Fruit fly (Drosophila melanogaster): ENCODE results near the gene Srlp.
A peak's percentile ranks its signal among the peaks of the same experiment; 100 is the strongest.

The Srlp gene

dm6 chr3R:12431030-12431489, 2.8 kb upstream of the Srlp start, which contains the start of gene Prosalpha2 (continued):
- no peak for TF ChIP-seq emc (GFP tag; optimal IDR thresholded peaks at IDR 0.05)
- TF ChIP-seq CkIIα-i1 (GFP tag; IDR thresholded peaks at IDR 0.05), result no peak
- TF ChIP-seq Ravus (GFP tag; IDR thresholded peaks at IDR 0.05), result no peak
- peak; percentile 57 for TF ChIP-seq CG4617 (GFP tag; optimal IDR thresholded peaks at IDR 0.05; ENCODE audit: borderline replicate concordance)
- no peak for TF ChIP-seq CG6813 (GFP tag; optimal IDR thresholded peaks at IDR 0.05)
- no peak for TF ChIP-seq Hmr (GFP tag; optimal IDR thresholded peaks at IDR 0.05)
- no peak for TF ChIP-seq Rx (GFP tag; IDR thresholded peaks at IDR 0.05)
- peak; percentile 20 for TF ChIP-seq Myb (GFP tag; optimal IDR thresholded peaks at IDR 0.05)
- TF ChIP-seq Hsf (GFP tag; optimal IDR thresholded peaks at IDR 0.05), result peak; percentile 12
- TF ChIP-seq pita (GFP tag; optimal IDR thresholded peaks at IDR 0.05), result no peak
- no peak for TF ChIP-seq CG16779 (GFP tag; IDR thresholded peaks at IDR 0.05)
- no peak for TF ChIP-seq ash1 (GFP tag; optimal IDR thresholded peaks at IDR 0.05)
- TF ChIP-seq tin (GFP tag; optimal IDR thresholded peaks at IDR 0.05), result no peak
- TF ChIP-seq tup (GFP tag; optimal IDR thresholded peaks at IDR 0.05), result no peak
- no peak for TF ChIP-seq disco-r (GFP tag; optimal IDR thresholded peaks at IDR 0.05)
- no peak for TF ChIP-seq CG6791 (GFP tag; IDR thresholded peaks at IDR 0.05; ENCODE audit: partially characterized antibody)
- TF ChIP-seq hb (GFP tag; IDR thresholded peaks at IDR 0.05; ENCODE audit: partially characterized antibody), result no peak
- no peak for TF ChIP-seq B-H2 (GFP tag; optimal IDR thresholded peaks at IDR 0.05)
- TF ChIP-seq abd-A (tag; optimal IDR thresholded peaks at IDR 0.05), result no peak
- TF ChIP-seq CG15479 (GFP tag; optimal IDR thresholded peaks at IDR 0.05), result no peak
- no peak for TF ChIP-seq C15 (GFP tag; IDR thresholded peaks at IDR 0.05)
- no peak for TF ChIP-seq CG18599 (GFP tag; optimal IDR thresholded peaks at IDR 0.05)
- no peak for TF ChIP-seq CG10366 (GFP tag; IDR thresholded peaks at IDR 0.05)
- peak; percentile 20 for TF ChIP-seq CG13424 (tag; optimal IDR thresholded peaks at IDR 0.05)
- TF ChIP-seq CG32772 (GFP tag; IDR thresholded peaks at IDR 0.05), result no peak
- peak; percentile 19 for TF ChIP-seq Sry-β (GFP tag; optimal IDR thresholded peaks at IDR 0.05)
- TF ChIP-seq CTCF (GFP tag; optimal IDR thresholded peaks at IDR 0.05), result peak; percentile 9
- TF ChIP-seq CrebB (tag; optimal IDR thresholded peaks at IDR 0.05), result no peak
- TF ChIP-seq Ptx1 (GFP tag; IDR thresholded peaks at IDR 0.05), result peak; percentile 21; the same call in 1 of the 2 replicates
- TF ChIP-seq CG4730 (GFP tag; IDR thresholded peaks at IDR 0.05), result no peak
- TF ChIP-seq lmd (GFP tag; IDR thresholded peaks at IDR 0.05), result peak; percentile 15; the same call in 1 of the 2 replicates
- no peak for TF ChIP-seq CG14667 (GFP tag; IDR thresholded peaks at IDR 0.05)
- no peak for TF ChIP-seq pum (GFP tag; optimal IDR thresholded peaks at IDR 0.05)
- TF ChIP-seq vfl (GFP tag; optimal IDR thresholded peaks at IDR 0.05), result no peak
- no peak for TF ChIP-seq CG17568 (GFP tag; optimal IDR thresholded peaks at IDR 0.05)
- TF ChIP-seq Spps (tag; optimal IDR thresholded peaks at IDR 0.05), result no peak
- no peak for TF ChIP-seq CG4820 (GFP tag; optimal IDR thresholded peaks at IDR 0.05)
- TF ChIP-seq zen (tag; optimal IDR thresholded peaks at IDR 0.05), result no peak
- no peak for TF ChIP-seq Sry-δ (GFP tag; optimal IDR thresholded peaks at IDR 0.05)
- peak; percentile 66 for TF ChIP-seq Sin3A (optimal IDR thresholded peaks at IDR 0.05)
- TF ChIP-seq MESR4 (GFP tag; optimal IDR thresholded peaks at IDR 0.05), result peak; percentile 66
- TF ChIP-seq CG18011 (GFP tag; optimal IDR thresholded peaks at IDR 0.05), result no peak
- no peak for TF ChIP-seq CG7987 (GFP tag; optimal IDR thresholded peaks at IDR 0.05)
- TF ChIP-seq ssp (GFP tag; IDR thresholded peaks at IDR 0.05), result peak; percentile 38
- TF ChIP-seq H15 (GFP tag; IDR thresholded peaks at IDR 0.05), result no peak
- peak; percentile 33 for TF ChIP-seq CG17829 (tag; optimal IDR thresholded peaks at IDR 0.05)
- TF ChIP-seq B-H1 (GFP tag; IDR thresholded peaks at IDR 0.05), result no peak
- peak; percentile 30; the same call in 1 of the 2 replicates for TF ChIP-seq CG32532 (GFP tag; IDR thresholded peaks at IDR 0.05)
- no peak for TF ChIP-seq grn (GFP tag; optimal IDR thresholded peaks at IDR 0.05)
- no peak for TF ChIP-seq CG3838 (GFP tag; optimal IDR thresholded peaks at IDR 0.05)
- TF ChIP-seq CG8359 (GFP tag; optimal IDR thresholded peaks at IDR 0.05; ENCODE audit: borderline replicate concordance), result no peak
- TF ChIP-seq ATbp (GFP tag; optimal IDR thresholded peaks at IDR 0.05), result no peak
